Fruit fly (Drosophila melanogaster): Measurements from ENCODE around the gene msd5.

DNA sequence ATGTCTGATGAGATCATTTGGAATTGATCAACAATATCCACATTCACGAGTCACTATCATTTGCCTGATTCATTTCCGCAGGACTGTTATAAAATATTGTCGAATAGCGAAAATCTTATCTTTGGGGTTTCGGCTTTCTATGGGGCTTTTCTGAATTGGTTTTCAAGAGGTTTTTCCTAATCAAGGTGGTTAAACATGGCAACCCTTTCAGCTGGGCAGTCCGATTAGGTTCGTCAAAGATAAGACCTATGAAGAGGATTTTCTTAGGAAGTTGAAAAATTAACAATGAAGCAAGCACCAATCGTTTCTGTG is 7.4 kb downstream of the msd5 start:
- TF ChIP-seq CG13204 (GFP tag; optimal IDR thresholded peaks at IDR 0.05) (no peak), CG32121 (GFP tag; IDR thresholded peaks at IDR 0.05) (no peak), CG4496 (GFP tag; IDR thresholded peaks at IDR 0.05) (no peak), CG8159 (tag; optimal IDR thresholded peaks at IDR 0.05) (no peak), Pif1A (GFP tag; optimal IDR thresholded peaks at IDR 0.05) (no peak), Ets98B (GFP tag; IDR thresholded peaks at IDR 0.05) (no peak), D1 (tag; optimal IDR thresholded peaks at IDR 0.05) (no peak), CG15710 (tag; optimal IDR thresholded peaks at IDR 0.05) (no peak), EcR (GFP tag; optimal IDR thresholded peaks at IDR 0.05) (no peak), CG8301 (tag; optimal IDR thresholded peaks at IDR 0.05) (no peak), gl (tag; optimal IDR thresholded peaks at IDR 0.05) (no peak), rn (GFP tag; IDR thresholded peaks at IDR 0.05) (no peak), Snoo (tag; optimal IDR thresholded peaks at IDR 0.05) (no peak)
